Worm (Caenorhabditis elegans) whole organism, L3 larva: ENCODE measurements around the gene spp-13.

Source experiments
- R02D3.7 ChIP-seq: fragments of 150-350 bp; optimal IDR thresholded peaks from 2 replicates; lab custom pipeline; 2014; ENCODE audit warnings: missing biosample characterization, missing genetic modification characterization
- ZK546.5 ChIP-seq: sonication (generic microtip); optimal IDR thresholded peaks from 2 replicates; lab custom pipeline; 2017; ENCODE audit warnings: missing biosample characterization, missing genetic modification characterization
- aly-2 ChIP-seq: fragments of 150-350 bp; optimal IDR thresholded peaks from 2 replicates; lab custom pipeline; 2014; ENCODE audit warnings: missing biosample characterization, missing genetic modification characterization
- ama-1 ChIP-seq: fragments of 150-350 bp; optimal IDR thresholded peaks from 2 replicates; lab custom pipeline; 2018
- ceh-28 ChIP-seq: fragments of 150-350 bp; optimal IDR thresholded peaks from 2 replicates; lab custom pipeline; 2014; ENCODE audit warnings: missing biosample characterization, missing genetic modification reagents, missing genetic modification characterization
- ceh-9 ChIP-seq: sonication (generic microtip); optimal IDR thresholded peaks from 2 replicates; lab custom pipeline; 2018; ENCODE audit warnings: missing biosample characterization, missing genetic modification characterization
- daf-12 ChIP-seq: fragments of 150-350 bp; optimal IDR thresholded peaks from 2 replicates; lab custom pipeline; 2014; ENCODE audit warnings: missing biosample characterization, missing genetic modification reagents, missing genetic modification characterization
- egl-27 ChIP-seq: sonication (generic microtip); optimal IDR thresholded peaks from 4 replicates; lab custom pipeline; 2017; ENCODE audit warnings: missing biosample characterization, missing genetic modification reagents, missing genetic modification characterization
- elt-2 ChIP-seq: sonication (generic microtip); optimal IDR thresholded peaks from 2 replicates; lab custom pipeline; 2016; ENCODE audit warnings: missing genetic modification reagents, mild to moderate bottlenecking, missing genetic modification characterization, missing compliant biosample characterization
- fkh-2 ChIP-seq: fragments of 150-350 bp; optimal IDR thresholded peaks from 2 replicates; lab custom pipeline; 2014; ENCODE audit warnings: missing biosample characterization, missing genetic modification reagents, missing genetic modification characterization
- nhr-11 ChIP-seq: fragments of 150-350 bp; optimal IDR thresholded peaks from 2 replicates; lab custom pipeline; 2014; ENCODE audit warnings: missing biosample characterization, missing genetic modification characterization
- nhr-237 ChIP-seq: fragments of 150-350 bp; optimal IDR thresholded peaks from 2 replicates; lab custom pipeline; 2014; ENCODE audit warnings: missing biosample characterization, missing genetic modification characterization
- nhr-28 ChIP-seq: fragments of 150-350 bp; optimal IDR thresholded peaks from 2 replicates; lab custom pipeline; 2014; ENCODE audit warnings: missing biosample characterization, missing genetic modification characterization
- nhr-43 ChIP-seq: sonication (generic microtip); optimal IDR thresholded peaks from 2 replicates; lab custom pipeline; 2016; ENCODE audit warnings: mild to moderate bottlenecking, missing genetic modification characterization, missing compliant biosample characterization; ENCODE audit not compliant: poor library complexity, severe bottlenecking
- nhr-76 ChIP-seq: fragments of 150-350 bp; sonication (generic microtip); optimal IDR thresholded peaks from 5 replicates; lab custom pipeline; 2014; ENCODE audit warnings: missing biosample characterization, missing genetic modification characterization
- sea-2 ChIP-seq: fragments of 150-350 bp; sonication (generic microtip); optimal IDR thresholded peaks from 4 replicates; lab custom pipeline; 2014; ENCODE audit warnings: missing biosample characterization, missing genetic modification reagents, missing genetic modification characterization
- skn-1 ChIP-seq: fragments of 150-350 bp; optimal IDR thresholded peaks from 2 replicates; lab custom pipeline; 2014; ENCODE audit warnings: missing biosample characterization, missing genetic modification characterization
- snpc-4 ChIP-seq: fragments of 150-350 bp; optimal IDR thresholded peaks from 2 replicates; lab custom pipeline; 2014; ENCODE audit warnings: missing biosample characterization, missing genetic modification characterization
- zag-1 ChIP-seq: fragments of 150-350 bp; optimal IDR thresholded peaks from 2 replicates; lab custom pipeline; 2014; ENCODE audit warnings: missing biosample characterization, missing genetic modification characterization

The spp-13 gene

DNA sequence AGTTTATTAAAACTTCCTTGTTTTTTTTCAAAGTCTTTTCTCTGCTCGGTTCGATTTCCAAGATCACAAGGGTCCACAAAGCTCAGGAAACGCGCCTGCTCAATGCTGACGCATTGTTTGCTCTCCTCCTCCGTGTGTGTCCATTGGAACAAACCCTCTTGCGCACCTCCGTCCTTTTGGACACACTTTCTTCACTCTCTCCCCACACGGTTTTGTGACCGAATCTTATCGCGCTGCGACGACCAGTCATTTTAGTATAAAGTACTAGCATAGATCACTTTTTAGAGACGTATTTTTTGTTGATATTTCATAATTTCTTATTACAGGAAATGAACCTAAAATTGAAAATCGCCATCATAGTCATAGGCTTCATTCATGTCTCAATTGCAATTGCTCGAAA, 50.1 kb downstream of the spp-13 start (continued):
- TF ChIP-seq R02D3.7 (peak; percentile 42), snpc-4 (tag; lab: Kevin White, UChicago) (peak; percentile 69), aly-2 (no peak), ZK546.5 (no peak), sea-2 (GFP tag; lab: Kevin White, UChicago) (no peak), nhr-28 (tag; lab: Kevin White, UChicago) (no peak), ceh-28 (tag; lab: Kevin White, UChicago) (peak; percentile 45), skn-1 (tag; lab: Kevin White, UChicago) (no peak), ceh-9 (tag; lab: Kevin White, UChicago) (no peak), elt-2 (tag; lab: Kevin White, UChicago) (peak; percentile 62), nhr-76 (tag; lab: Kevin White, UChicago) (no peak), ama-1 (lab: Kevin White, UChicago) (no peak), nhr-43 (tag; lab: Kevin White, UChicago) (no peak), egl-27 (peak; percentile 3), zag-1 (tag; lab: Kevin White, UChicago) (no peak), nhr-11 (no peak), fkh-2 (tag; lab: Kevin White, UChicago) (no peak)

DNA sequence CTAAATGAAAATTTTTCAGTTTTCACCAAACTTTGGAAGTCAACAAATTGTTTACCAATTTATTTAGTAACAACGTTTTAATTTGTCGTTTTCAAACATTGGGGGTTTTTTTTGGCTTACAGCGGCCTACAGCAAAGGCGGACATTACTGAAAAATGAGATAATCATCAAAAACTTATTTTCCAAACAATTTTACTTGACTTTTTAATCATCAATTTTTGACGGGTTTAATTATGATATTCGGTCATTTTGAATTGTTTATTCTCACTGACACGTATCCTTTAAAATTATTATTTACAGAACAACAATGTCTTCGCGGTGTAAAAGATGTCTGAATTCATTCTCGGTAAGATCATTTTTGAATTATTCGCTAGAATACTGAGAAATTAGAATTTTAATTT, 50.8 kb downstream of the spp-13 start, which contains the start of gene F40B5.2:
Gene F40B5.2, plus strand, starts transcription at position 301 of the 400 bp plus-strand sequence.
- TF ChIP-seq nhr-237 (tag; lab: Kevin White, UChicago) = no peak
- TF ChIP-seq daf-12 (tag; lab: Kevin White, UChicago) = no peak
- TF ChIP-seq R02D3.7 = no peak
